Fruit fly (Drosophila melanogaster): Measurements from ENCODE around the gene CG34043.
A peak's percentile ranks its signal among the peaks of the same experiment; 100 is the strongest.

Gene CG34043

dm6 chr2L:10230455-10230854 is 50.2 kb downstream of the CG34043 start (continued):
- TF ChIP-seq Nf-YC (tag; optimal IDR thresholded peaks at IDR 0.05) (no peak), BEAF-32 (GFP tag; optimal IDR thresholded peaks at IDR 0.05) (peak; percentile 62), chn (GFP tag; optimal IDR thresholded peaks at IDR 0.05) (no peak), btn (GFP tag; optimal IDR thresholded peaks at IDR 0.05) (no peak), pnt (GFP tag; optimal IDR thresholded peaks at IDR 0.05) (no peak), ttk (GFP tag; IDR thresholded peaks at IDR 0.05) (no peak), CG12769 (tag; optimal IDR thresholded peaks at IDR 0.05) (no peak), CG43689 (GFP tag; IDR thresholded peaks at IDR 0.05) (no peak), Aef1 (GFP tag; IDR thresholded peaks at IDR 0.05) (no peak), Neu2 (GFP tag; optimal IDR thresholded peaks at IDR 0.05; ENCODE audit: borderline replicate concordance) (peak; percentile 96), H2.0 (GFP tag; IDR thresholded peaks at IDR 0.05) (no peak), row (GFP tag; IDR thresholded peaks at IDR 0.05) (peak; percentile 36; the same call in 2 of the 3 replicates), croc (GFP tag; conservative IDR thresholded peaks at IDR 0.05) (no peak), CG4360 (GFP tag; IDR thresholded peaks at IDR 0.05) (no peak), CG11093 (GFP tag; IDR thresholded peaks at IDR 0.05) (no peak), Scr (GFP tag; IDR thresholded peaks at IDR 0.05; ENCODE audit: partially characterized antibody) (peak; percentile 64), Asciz (GFP tag; optimal IDR thresholded peaks at IDR 0.05) (no peak), gsb-n (tag; optimal IDR thresholded peaks at IDR 0.05) (no peak), CG1792 (GFP tag; optimal IDR thresholded peaks at IDR 0.05) (no peak), CG8924 (tag; optimal IDR thresholded peaks at IDR 0.05) (no peak), CG13775 (GFP tag; optimal IDR thresholded peaks at IDR 0.05) (no peak), Lhr (GFP tag; optimal IDR thresholded peaks at IDR 0.05) (peak; percentile 32), CG10267 (tag; optimal IDR thresholded peaks at IDR 0.05) (no peak), slou (GFP tag; optimal IDR thresholded peaks at IDR 0.05) (no peak), CG6689 (GFP tag; IDR thresholded peaks at IDR 0.05) (no peak), CG8765 (GFP tag; IDR thresholded peaks at IDR 0.05) (no peak), CG16813 (GFP tag; IDR thresholded peaks at IDR 0.05; ENCODE audit: partially characterized antibody) (peak; percentile 62; the same call in 2 of the 3 replicates), Ada2b (GFP tag; IDR thresholded peaks at IDR 0.05) (no peak), aop (GFP tag; IDR thresholded peaks at IDR 0.05) (no peak), Lpt (GFP tag; optimal IDR thresholded peaks at IDR 0.05) (no peak), wor (GFP tag; IDR thresholded peaks at IDR 0.05) (no peak), CG1233 (GFP tag; optimal IDR thresholded peaks at IDR 0.05) (no peak), CG3163 (GFP tag; optimal IDR thresholded peaks at IDR 0.05) (no peak), ase (GFP tag; IDR thresholded peaks at IDR 0.05) (no peak), CG8290 (GFP tag; optimal IDR thresholded peaks at IDR 0.05) (peak; percentile 81), CG8290 (tag; optimal IDR thresholded peaks at IDR 0.05) (peak; percentile 25 to 72), pho (GFP tag; optimal IDR thresholded peaks at IDR 0.05) (no peak), HLH4C (GFP tag; IDR thresholded peaks at IDR 0.05; ENCODE audit: partially characterized antibody) (peak; percentile 47; the same call in 1 of the 3 replicates), dati (GFP tag; IDR thresholded peaks at IDR 0.05) (no peak), CG10366 (GFP tag; IDR thresholded peaks at IDR 0.05) (no peak), hb (GFP tag; IDR thresholded peaks at IDR 0.05; ENCODE audit: partially characterized antibody) (no peak), Drgx (GFP tag; IDR thresholded peaks at IDR 0.05) (no peak), usp (GFP tag; optimal IDR thresholded peaks at IDR 0.05) (no peak), odd (GFP tag; optimal IDR thresholded peaks at IDR 0.05) (no peak), CG14965 (GFP tag; optimal IDR thresholded peaks at IDR 0.05; ENCODE audit: borderline replicate concordance) (no peak), CG17802 (tag; optimal IDR thresholded peaks at IDR 0.05) (no peak), Bteb2 (GFP tag; optimal IDR thresholded peaks at IDR 0.05) (no peak), CG11085 (GFP tag; IDR thresholded peaks at IDR 0.05) (no peak), tio (GFP tag; optimal IDR thresholded peaks at IDR 0.05) (no peak), CG34224 (GFP tag; IDR thresholded peaks at IDR 0.05; ENCODE audit: partially characterized antibody) (peak; percentile 44), ems (GFP tag; optimal IDR thresholded peaks at IDR 0.05) (no peak), CG31441 (GFP tag; IDR thresholded peaks at IDR 0.05) (no peak), TFAM (GFP tag; optimal IDR thresholded peaks at IDR 0.05) (no peak)
